Worm (Caenorhabditis elegans) whole organism, L4/young adult: ENCODE measurements around the gene F02E11.2.
"Not testable (repeated sequence)": the region's sequence is repeated elsewhere in the genome, so short reads cannot be mapped to it uniquely, and the experiment has no call there.

ENCODE experiments used
- W03F9.2 ChIP-seq: fragments of 150-350 bp; optimal IDR thresholded peaks from 2 replicates; lab custom pipeline; 2014; ENCODE audit warnings: missing biosample characterization, missing genetic modification characterization
- dao-5 ChIP-seq: sonication (generic microtip); optimal IDR thresholded peaks from 2 replicates; lab custom pipeline; 2016; ENCODE audit warnings: missing genotype, missing genetic modification characterization, moderate library complexity, missing compliant biosample characterization
- him-1 ChIP-seq: sonication (generic microtip); optimal IDR thresholded peaks from 2 replicates; lab custom pipeline; 2016; ENCODE audit warnings: missing genotype, missing genetic modification reagents, missing genetic modification characterization, missing compliant biosample characterization

Gene F02E11.2

ce11 chrII:3277686-3278085 is 15.1 kb downstream of the F02E11.2 start, which contains the start of gene F02E11.4:
Gene F02E11.4 (minus strand): TSS chrII:3277786.
- no peak for TF ChIP-seq dao-5
- TF ChIP-seq him-1 (tag; lab: Kevin White, UChicago), result no peak
- TF ChIP-seq W03F9.2, result no peak

- no peak for TF ChIP-seq him-1 (tag; lab: Kevin White, UChicago)
- no peak for TF ChIP-seq W03F9.2
- TF ChIP-seq dao-5, result no peak
Observed at ce11 chrII:3278634-3279033, 16.0 kb downstream of the F02E11.2 start, which contains the start of gene wht-4. Gene wht-4 (plus strand): TSS chrII:3278934.

DNA sequence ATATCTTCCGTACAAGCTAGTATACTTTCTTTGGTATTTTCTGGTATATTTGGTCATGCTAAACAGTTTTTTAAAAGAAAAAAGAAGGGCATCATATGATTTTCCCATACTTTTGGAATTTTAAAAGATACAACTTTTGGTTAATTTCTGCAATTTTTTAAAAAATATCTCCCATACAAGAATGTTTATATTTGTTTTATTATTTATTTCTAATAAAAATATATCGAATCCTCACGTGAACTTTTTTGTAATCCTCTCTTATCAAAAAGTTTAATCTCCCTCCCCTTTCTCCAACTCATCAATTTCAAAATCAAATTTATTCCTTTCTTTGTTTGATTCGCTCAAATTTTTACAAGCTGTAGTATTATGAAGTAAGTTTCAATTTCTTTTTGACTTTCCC is 19.7 kb downstream of the F02E11.2 start, which contains the start of gene nep-13:
Gene nep-13, plus strand, starts transcription at position 301 of the 400 bp plus-strand sequence.
- TF ChIP-seq him-1 (tag; lab: Kevin White, UChicago), result no peak
- TF ChIP-seq W03F9.2, result no peak
- TF ChIP-seq dao-5, result no peak

DNA sequence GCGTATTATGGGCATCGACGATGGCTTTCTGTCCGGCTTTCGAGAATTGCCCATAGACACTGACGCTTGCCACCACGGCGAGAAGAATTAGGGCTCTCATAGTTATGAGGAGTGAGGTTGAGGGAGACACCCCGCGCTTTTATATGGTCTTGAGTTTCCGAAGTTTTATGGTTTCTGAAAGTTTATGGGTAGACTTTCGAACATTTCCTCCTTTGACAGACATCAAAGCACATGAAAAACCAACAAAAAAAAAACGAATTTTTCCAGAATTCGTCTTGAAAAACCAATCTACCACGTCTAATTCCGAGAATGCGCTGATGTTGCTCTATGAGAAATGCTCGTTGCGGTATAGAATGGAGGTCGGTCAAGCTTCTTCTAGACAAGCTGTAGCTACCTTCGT is 22.0 kb downstream of the F02E11.2 start, which contains the start of gene scl-15:
Gene scl-15, minus strand, starts transcription at position 101 of the 400 bp plus-strand sequence.
- TF ChIP-seq him-1 (tag; lab: Kevin White, UChicago) (no peak), dao-5 (no peak), W03F9.2 (no peak)

DNA sequence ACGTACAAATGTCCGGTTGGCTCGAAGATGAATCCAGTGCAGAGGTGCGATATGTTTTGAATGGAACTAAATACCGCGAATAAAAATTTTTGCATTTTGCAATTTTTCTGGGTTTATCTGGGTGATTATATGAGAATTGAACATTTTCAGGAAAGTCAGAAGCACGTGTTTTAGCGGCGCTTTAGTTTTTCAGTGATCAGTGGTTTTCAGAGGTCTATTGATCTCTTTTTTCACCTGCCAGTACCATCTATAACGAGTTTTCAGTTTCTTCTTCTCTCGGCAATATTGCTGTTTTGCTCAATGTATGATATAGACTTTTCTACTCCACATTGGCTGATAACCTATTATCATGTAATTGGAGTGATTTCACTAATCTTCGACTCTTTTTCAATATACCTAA is 24.5 kb downstream of the F02E11.2 start, which contains the start of gene sri-63:
Gene sri-63, plus strand, starts transcription at position 301 of the 400 bp plus-strand sequence.
- TF ChIP-seq dao-5, result no peak
- no peak for TF ChIP-seq W03F9.2
- no peak for TF ChIP-seq him-1 (tag; lab: Kevin White, UChicago)

DNA sequence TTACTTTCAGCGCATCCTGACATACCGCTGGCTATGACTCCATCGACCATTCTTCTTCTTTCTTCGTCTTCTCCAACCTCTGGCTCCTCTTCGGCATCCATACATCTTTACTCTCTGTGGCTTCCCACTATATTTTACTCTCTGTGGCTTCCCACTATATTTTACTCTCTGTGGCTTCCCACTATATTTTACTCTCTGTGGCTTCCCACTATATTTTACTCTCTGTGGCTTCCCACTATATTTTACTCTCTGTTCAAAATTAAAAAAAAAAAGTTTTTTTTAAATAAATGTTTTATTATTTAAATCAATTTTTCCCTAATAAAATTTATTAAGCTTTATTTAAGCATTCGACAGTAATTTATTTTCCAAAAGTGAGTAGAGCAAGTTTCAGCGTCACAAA is 27.9 kb downstream of the F02E11.2 start, which contains the start of gene F39E9.14:
Gene F39E9.14, minus strand, starts transcription at position 101 of the 400 bp plus-strand sequence.
- TF ChIP-seq W03F9.2; dao-5; him-1 (tag; lab: Kevin White, UChicago): not testable (repeated sequence)

DNA sequence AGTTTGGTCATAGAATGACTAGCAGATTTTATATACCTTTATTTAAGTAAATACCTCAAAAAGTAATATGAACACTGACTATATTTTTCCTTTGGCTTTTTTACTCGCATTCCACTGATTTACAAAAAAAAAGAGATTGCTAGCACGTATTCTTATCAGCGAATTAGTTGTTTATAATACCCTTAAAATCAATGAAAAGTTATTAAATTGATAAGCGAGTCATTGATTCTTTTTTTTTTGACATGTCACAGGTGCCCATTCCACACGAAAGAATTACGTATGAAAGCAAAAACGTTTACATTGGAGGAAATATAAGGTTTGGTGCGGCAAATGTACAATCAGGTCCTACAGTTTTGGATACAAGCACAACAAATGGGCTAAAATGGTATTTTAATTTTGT is 32.6 kb downstream of the F02E11.2 start, which contains the start of gene btb-17:
Gene btb-17, plus strand, starts transcription at position 213 of the 400 bp plus-strand sequence.
- TF ChIP-seq W03F9.2, result no peak
- TF ChIP-seq him-1 (tag; lab: Kevin White, UChicago), result no peak
- TF ChIP-seq dao-5, result no peak

DNA sequence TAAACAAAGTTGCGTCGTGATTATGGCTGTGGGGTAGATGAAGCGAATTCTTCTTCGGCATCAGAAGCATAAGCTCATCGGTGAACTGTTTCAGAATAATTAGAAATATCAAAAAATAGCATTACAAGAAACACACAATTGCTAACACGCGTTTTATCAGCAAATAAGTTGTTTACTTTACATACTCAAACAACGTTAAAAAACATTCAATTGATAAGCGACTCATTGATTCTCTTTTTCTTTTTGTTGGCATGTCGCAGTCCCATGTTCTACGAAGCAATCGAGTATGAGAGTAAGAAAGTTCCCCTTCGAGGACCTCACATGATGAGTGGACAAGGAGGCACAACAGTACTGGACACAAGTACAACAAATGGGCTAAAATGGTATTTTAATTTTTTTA is 34.0 kb downstream of the F02E11.2 start, which contains the start of gene btb-16:
Gene btb-16, plus strand, starts transcription at position 240 of the 400 bp plus-strand sequence.
- no peak for TF ChIP-seq W03F9.2
- TF ChIP-seq him-1 (tag; lab: Kevin White, UChicago), result no peak
- no peak for TF ChIP-seq dao-5

- no peak for TF ChIP-seq dao-5
Observed at ce11 chrII:3297914-3298313, 35.3 kb downstream of the F02E11.2 start, which contains the start of gene btb-18. Gene btb-18 (plus strand): TSS chrII:3298214.

ce11 chrII:3299457-3299856 is 36.9 kb downstream of the F02E11.2 start, which contains the start of gene btb-22:
Gene btb-22 (plus strand): TSS chrII:3299757.
- TF ChIP-seq dao-5 (no peak), him-1 (tag; lab: Kevin White, UChicago) (no peak), W03F9.2 (no peak)

- TF ChIP-seq W03F9.2, result no peak
- no peak for TF ChIP-seq dao-5
Observed at ce11 chrII:3303582-3303981, 41.0 kb downstream of the F02E11.2 start.

- TF ChIP-seq him-1 (tag; lab: Kevin White, UChicago) (no peak), dao-5 (no peak), W03F9.2 (no peak)
Observed at ce11 chrII:3310957-3311657, 48.5 kb downstream of the F02E11.2 start.

DNA sequence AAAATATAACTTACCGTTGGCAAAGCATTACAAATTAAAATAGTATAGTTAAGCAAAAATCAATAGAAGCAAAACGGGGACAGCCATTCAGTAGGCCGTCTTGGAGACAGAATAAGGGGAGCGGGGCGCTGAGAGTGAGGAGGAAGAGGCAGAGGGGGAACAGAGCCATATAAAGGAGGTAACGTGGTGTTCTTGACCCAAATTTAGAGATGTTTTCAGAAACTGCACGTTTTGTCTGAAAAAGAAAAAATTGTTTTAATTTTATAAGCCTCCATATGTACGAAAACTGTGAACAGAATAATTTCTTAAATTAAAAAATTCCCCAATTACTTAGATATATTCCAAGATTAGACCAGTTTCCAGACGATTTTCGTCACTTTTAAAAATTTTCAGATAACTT is 50.8 kb downstream of the F02E11.2 start, which contains the start of gene F39E9.6:
Gene F39E9.6, minus strand, starts transcription at position 101 of the 400 bp plus-strand sequence.
- no peak for TF ChIP-seq him-1 (tag; lab: Kevin White, UChicago)
- TF ChIP-seq dao-5, result no peak
- TF ChIP-seq W03F9.2, result no peak
